Worm (Caenorhabditis elegans) whole organism, early embryonic: ENCODE data around the gene nhl-3.

ENCODE experiments used
- B0310.2 ChIP-seq: sonication (generic microtip); optimal IDR thresholded peaks from 2 replicates; lab custom pipeline; 2016; ENCODE audit warnings: mild to moderate bottlenecking, missing genetic modification characterization, missing compliant biosample characterization
- ama-1 ChIP-seq: fragments of 150-350 bp; optimal IDR thresholded peaks from 2 replicates; lab custom pipeline; 2014
- ceh-36 ChIP-seq: sonication (generic microtip); optimal IDR thresholded peaks from 2 replicates; lab custom pipeline; 2016; ENCODE audit warnings: missing genetic modification characterization, inconsistent platforms, missing compliant biosample characterization
- ets-7 ChIP-seq: sonication (generic microtip); optimal IDR thresholded peaks from 2 replicates; lab custom pipeline; 2016; ENCODE audit warnings: missing genotype, missing genetic modification characterization, missing compliant biosample characterization
- flt-1 ChIP-seq: fragments of 200-800 bp; sonication (Bioruptor generic); IDR thresholded peaks from 2 replicates; pipeline ENCODE4 v1.3.6; 2022; ENCODE audit warnings: missing genetic modification characterization, missing compliant biosample characterization
- hmbx-1 ChIP-seq: sonication (generic microtip); optimal IDR thresholded peaks from 2 replicates; lab custom pipeline; 2016; ENCODE audit warnings: mild to moderate bottlenecking, missing genetic modification characterization, missing compliant biosample characterization
- hmg-4 ChIP-seq: fragments of 200-800 bp; sonication (Bioruptor generic); optimal IDR thresholded peaks from 2 replicates; lab custom pipeline; 2018; ENCODE audit warnings: mild to moderate bottlenecking, missing genetic modification characterization, missing compliant biosample characterization
- hnd-1 ChIP-seq: sonication (generic microtip); optimal IDR thresholded peaks from 2 replicates; lab custom pipeline; 2016; ENCODE audit warnings: missing genetic modification characterization, missing compliant biosample characterization
- pes-1 ChIP-seq: fragments of 200-800 bp; sonication (Bioruptor generic); IDR thresholded peaks from 2 replicates; pipeline ENCODE4 v1.3.6; 2022; ENCODE audit warnings: missing genetic modification reagents, missing genetic modification characterization, missing compliant biosample characterization
- scrt-1 ChIP-seq: fragments of 200-800 bp; sonication (Bioruptor generic); IDR thresholded peaks from 2 replicates; pipeline ENCODE4 v1.3.6; 2022; ENCODE audit warnings: missing genetic modification characterization, missing compliant biosample characterization
- tbx-11 ChIP-seq: fragments of 200-800 bp; sonication (Bioruptor generic); IDR thresholded peaks from 2 replicates; pipeline ENCODE4 v1.3.6; 2022; ENCODE audit warnings: missing genetic modification characterization, missing compliant biosample characterization
- tbx-37 ChIP-seq: fragments of 200-800 bp; sonication (Bioruptor generic); conservative IDR thresholded peaks from 2 replicates; pipeline ENCODE4 v1.3.6; 2022; ENCODE audit warnings: missing genetic modification reagents, missing genetic modification characterization, missing compliant biosample characterization
- tra-4 ChIP-seq: sonication (generic microtip); optimal IDR thresholded peaks from 2 replicates; lab custom pipeline; 2017; ENCODE audit warnings: missing genetic modification characterization, missing compliant biosample characterization

- TF ChIP-seq ama-1 (no peak), B0310.2 (tag; lab: Kevin White, UChicago) (no peak), hnd-1 (tag; lab: Kevin White, UChicago) (no peak), scrt-1 (GFP tag; lab: Robert Waterston, UW) (no peak), flt-1 (GFP tag; lab: Robert Waterston, UW) (no peak), tbx-37 (GFP tag; lab: Robert Waterston, UW) (no peak), hmg-4 (GFP tag; lab: Kevin White, UChicago) (no peak), tra-4 (tag; lab: Kevin White, UChicago) (no peak), hmbx-1 (tag; lab: Kevin White, UChicago) (no peak), ets-7 (tag; lab: Kevin White, UChicago) (no peak), pes-1 (GFP tag; lab: Robert Waterston, UW) (no peak), ceh-36 (tag; lab: Kevin White, UChicago) (no peak), tbx-11 (GFP tag; lab: Robert Waterston, UW) (no peak)
Measured at ce11 chrII:568776-569175, 33.1 kb downstream of the nhl-3 start, which contains the start of gene W08F4.5.
